Fruit fly (Drosophila melanogaster): ENCODE data around the gene gdrd.

The gdrd gene

dm6 chr3L:14655681-14656080 lies 35.5 kb upstream of the gdrd start (continued):
- TF ChIP-seq scrt (GFP tag; optimal IDR thresholded peaks at IDR 0.05) = no peak
- TF ChIP-seq Doc2 (GFP tag; IDR thresholded peaks at IDR 0.05) = no peak
- no peak for TF ChIP-seq CoRest (tag; optimal IDR thresholded peaks at IDR 0.05)
- TF ChIP-seq sob (GFP tag; IDR thresholded peaks at IDR 0.05) = no peak
- no peak for TF ChIP-seq CG15696 (tag; optimal IDR thresholded peaks at IDR 0.05)
- TF ChIP-seq aop (GFP tag; IDR thresholded peaks at IDR 0.05) = no peak
- peak in 1 of 3 experiments; percentile 24 for TF ChIP-seq Stat92E (GFP tag; optimal IDR thresholded peaks at IDR 0.05)
- no peak for TF ChIP-seq Hey (tag; optimal IDR thresholded peaks at IDR 0.05)
- TF ChIP-seq CG7928 (GFP tag; optimal IDR thresholded peaks at IDR 0.05) = no peak
- no peak for TF ChIP-seq CG2889 (GFP tag; IDR thresholded peaks at IDR 0.05)
- no peak for TF ChIP-seq CG6254 (GFP tag; optimal IDR thresholded peaks at IDR 0.05)
- TF ChIP-seq dpn (GFP tag; optimal IDR thresholded peaks at IDR 0.05) = no peak
- no peak for TF ChIP-seq CG34224 (GFP tag; IDR thresholded peaks at IDR 0.05; ENCODE audit: partially characterized antibody)
- TF ChIP-seq fu2 (GFP tag; optimal IDR thresholded peaks at IDR 0.05) = no peak
- TF ChIP-seq CG4360 (GFP tag; IDR thresholded peaks at IDR 0.05) = peak; percentile 56; the same call in 1 of the 2 replicates
- TF ChIP-seq CG17385 (GFP tag; optimal IDR thresholded peaks at IDR 0.05) = no peak
- TF ChIP-seq hb (GFP tag; IDR thresholded peaks at IDR 0.05; ENCODE audit: partially characterized antibody) = no peak
- peak; percentile 67 for TF ChIP-seq sqz (GFP tag; optimal IDR thresholded peaks at IDR 0.05)
- TF ChIP-seq Blimp-1 (GFP tag; optimal IDR thresholded peaks at IDR 0.05) = no peak
- TF ChIP-seq CG11093 (GFP tag; IDR thresholded peaks at IDR 0.05) = no peak
- TF ChIP-seq Poxn (GFP tag; IDR thresholded peaks at IDR 0.05) = no peak
- TF ChIP-seq CG3065 (GFP tag; optimal IDR thresholded peaks at IDR 0.05) = no peak
- no peak for TF ChIP-seq gem (tag; optimal IDR thresholded peaks at IDR 0.05)
- TF ChIP-seq gsb-n (tag; optimal IDR thresholded peaks at IDR 0.05) = peak; percentile 59
- no peak for TF ChIP-seq Asciz (GFP tag; optimal IDR thresholded peaks at IDR 0.05)

dm6 chr3L:14657485-14658054 lies 33.6 kb upstream of the gdrd start:
- TF ChIP-seq pan (optimal IDR thresholded peaks at IDR 0.05) (no peak), pan (GFP tag; optimal IDR thresholded peaks at IDR 0.05 in 1 of 2, IDR thresholded peaks at IDR 0.05 in 1 of 2) (peak in 1 of 2 experiments; percentile 11), CG1603 (tag; optimal IDR thresholded peaks at IDR 0.05) (no peak), CG7372 (GFP tag; IDR thresholded peaks at IDR 0.05) (0 out of 2 replicates have a peak, but pooled peaks have one; percentile 15), lab (GFP tag; optimal IDR thresholded peaks at IDR 0.05) (peak; percentile 69), Awh (GFP tag; IDR thresholded peaks at IDR 0.05) (peak; percentile 85), Ets65A (GFP tag) (peak; percentile 58), dmrt99B (tag; optimal IDR thresholded peaks at IDR 0.05) (peak; percentile 7), caup (GFP tag; optimal IDR thresholded peaks at IDR 0.05; ENCODE audit: severe bottlenecking) (peak; percentile 13), CG17612 (GFP tag; IDR thresholded peaks at IDR 0.05) (0 out of 2 replicates have a peak, but pooled peaks have one; percentile 5), CG8290 (GFP tag; optimal IDR thresholded peaks at IDR 0.05) (no peak), CG8290 (tag; optimal IDR thresholded peaks at IDR 0.05) (peak in 1 of 2 experiments; percentile 20), Dbx (GFP tag; IDR thresholded peaks at IDR 0.05) (0 out of 3 replicates have a peak, but pooled peaks have one; percentile 45), Med (GFP tag) (peak; percentile 73), bab2 (GFP tag; optimal IDR thresholded peaks at IDR 0.05) (no peak), zfh1 (GFP tag; IDR thresholded peaks at IDR 0.05) (peak; percentile 8; the same call in 1 of the 3 replicates), Hr51 (GFP tag; optimal IDR thresholded peaks at IDR 0.05) (peak in 1 of 2 experiments; percentile 6), CG12769 (tag; optimal IDR thresholded peaks at IDR 0.05) (peak; percentile 68), sens (GFP tag) (peak; percentile 47), chinmo (GFP tag; IDR thresholded peaks at IDR 0.05; ENCODE audit: partially characterized antibody) (0 out of 4 replicates have a peak, but pooled peaks have one; percentile 53), vvl (GFP tag; IDR thresholded peaks at IDR 0.05) (0 out of 2 replicates have a peak, but pooled peaks have one; percentile 14), CG6683 (GFP tag; optimal IDR thresholded peaks at IDR 0.05) (no peak), sd (tag; optimal IDR thresholded peaks at IDR 0.05) (peak; percentile 72), psq (GFP tag; optimal IDR thresholded peaks at IDR 0.05) (no peak), gro (GFP tag; optimal IDR thresholded peaks at IDR 0.05) (peak; percentile 39)
